Fruit fly (Drosophila melanogaster) whole organism, embryonic: Measurements from ENCODE around the gene CG11726.

ENCODE experiments used
- Asciz ChIP-seq: fragments of 200-800 bp; sonication (Bioruptor generic); optimal IDR thresholded peaks from 2 replicates; lab custom pipeline; 2017; ENCODE audit warnings: missing biosample characterization, mild to moderate bottlenecking, missing genetic modification characterization, missing genetic modification reagents
- Awh ChIP-seq: fragments of 200-800 bp; sonication (Bioruptor generic); IDR thresholded peaks from 2 replicates; pipeline ENCODE4, ENCODE4 v1.3.6; 2022; ENCODE audit warnings: missing biosample characterization, missing genetic modification characterization
- Bdp1 ChIP-seq: fragments of 200-800 bp; sonication (Bioruptor generic); optimal IDR thresholded peaks from 3 replicates; lab custom pipeline; 2016; ENCODE audit warnings: missing biosample characterization, missing genetic modification characterization
- CG10267 ChIP-seq: fragments of 200-800 bp; sonication (Bioruptor generic); optimal IDR thresholded peaks from 2 replicates; lab custom pipeline; 2018; ENCODE audit warnings: missing biosample characterization, mild to moderate bottlenecking, missing genetic modification characterization, moderate library complexity
- CG11085 ChIP-seq: fragments of 200-800 bp; sonication (Bioruptor generic); IDR thresholded peaks from 2 replicates; pipeline ENCODE4 v1.3.6; 2022; ENCODE audit warnings: missing biosample characterization, missing genetic modification characterization
- CG12299 ChIP-seq: fragments of 200-800 bp; sonication (Bioruptor generic); optimal IDR thresholded peaks from 2 replicates; lab custom pipeline; 2018; ENCODE audit warnings: missing biosample characterization, mild to moderate bottlenecking, missing genetic modification characterization
- CG1233 ChIP-seq: fragments of 200-800 bp; sonication (Bioruptor generic); optimal IDR thresholded peaks from 4 replicates; lab custom pipeline; 2018; ENCODE audit warnings: missing biosample characterization, mild to moderate bottlenecking, missing genetic modification characterization
- CG12769 ChIP-seq: fragments of 200-800 bp; sonication (Bioruptor generic); optimal IDR thresholded peaks from 2 replicates; lab custom pipeline; 2019; ENCODE audit warnings: missing biosample characterization, mild to moderate bottlenecking, missing genetic modification characterization, moderate library complexity
- CG13296 ChIP-seq: fragments of 200-800 bp; sonication (Bioruptor generic); optimal IDR thresholded peaks from 3 replicates; lab custom pipeline; 2018; ENCODE audit warnings: missing biosample characterization, mild to moderate bottlenecking, missing genetic modification characterization
- CG14050 ChIP-seq: fragments of 200-800 bp; sonication (Bioruptor generic); IDR thresholded peaks from 3 replicates; pipeline ENCODE4 v1.3.6; 2022; ENCODE audit warnings: missing biosample characterization, missing genetic modification characterization
- CG33213 ChIP-seq: fragments of 200-800 bp; sonication (Bioruptor generic); optimal IDR thresholded peaks from 3 replicates; lab custom pipeline; 2016; ENCODE audit warnings: missing biosample characterization, missing genetic modification characterization
- CG3726 ChIP-seq: fragments of 200-800 bp; sonication (Bioruptor generic); IDR thresholded peaks from 3 replicates; pipeline ENCODE4, ENCODE4 v1.3.6; 2022; ENCODE audit warnings: missing biosample characterization, missing genetic modification characterization
- CG7372 ChIP-seq: fragments of 200-800 bp; sonication (Bioruptor generic); IDR thresholded peaks from 2 replicates; pipeline ENCODE4 v1.3.6; 2022; ENCODE audit warnings: missing biosample characterization, missing genetic modification characterization
- CG7786 ChIP-seq: fragments of 200-800 bp; sonication (Bioruptor generic); optimal IDR thresholded peaks from 2 replicates; lab custom pipeline; 2016; ENCODE audit warnings: missing biosample characterization, missing genetic modification characterization
- CG7839 ChIP-seq: fragments of 200-800 bp; sonication (Bioruptor generic); optimal IDR thresholded peaks from 3 replicates; lab custom pipeline; 2018; ENCODE audit warnings: missing biosample characterization, mild to moderate bottlenecking, missing genetic modification characterization, moderate library complexity
- CoRest ChIP-seq: fragments of 200-800 bp; sonication (Bioruptor generic); optimal IDR thresholded peaks from 3 replicates; lab custom pipeline; 2018; ENCODE audit warnings: missing biosample characterization, mild to moderate bottlenecking, missing genetic modification characterization, moderate library complexity
- Dad ChIP-seq: fragments of 200-800 bp; sonication (Bioruptor generic); optimal IDR thresholded peaks from 3 replicates; lab custom pipeline; 2016; ENCODE audit warnings: missing biosample characterization, missing genetic modification characterization
- Dfd ChIP-seq, 2 experiments: fragments of >200 bp; optimal IDR thresholded peaks; 2 replicates each; lab custom pipeline; 2017; ENCODE audit warnings: missing biosample characterization in 2 of 2, missing genetic modification characterization in 2 of 2
- HLH4C ChIP-seq: fragments of 200-800 bp; sonication (Bioruptor generic); IDR thresholded peaks from 3 replicates; pipeline ENCODE4 v1.3.6; 2022; ENCODE audit warnings: missing biosample characterization, missing genetic modification characterization; ENCODE audit not compliant: partially characterized antibody
- HmgZ ChIP-seq: fragments of 200-800 bp; sonication (Bioruptor generic); optimal IDR thresholded peaks from 2 replicates; lab custom pipeline; 2018; ENCODE audit warnings: missing biosample characterization, mild to moderate bottlenecking, missing genetic modification characterization
- Hr3 ChIP-seq: fragments of 200-800 bp; sonication (Bioruptor generic); optimal IDR thresholded peaks from 3 replicates; lab custom pipeline; 2016; ENCODE audit warnings: missing biosample characterization, missing genetic modification characterization
- Hsf ChIP-seq: fragments of 200-800 bp; sonication (Bioruptor generic); optimal IDR thresholded peaks from 3 replicates; lab custom pipeline; 2016; ENCODE audit warnings: missing biosample characterization, missing genetic modification characterization
- Lpt ChIP-seq: fragments of >200 bp; optimal IDR thresholded peaks from 2 replicates; lab custom pipeline; 2018; ENCODE audit warnings: missing biosample characterization, missing genetic modification characterization
- MESR4 ChIP-seq: fragments of 200-800 bp; sonication (Bioruptor generic); optimal IDR thresholded peaks from 2 replicates; lab custom pipeline; 2018; ENCODE audit warnings: missing biosample characterization, mild to moderate bottlenecking, missing genetic modification characterization, moderate library complexity
- Max ChIP-seq: fragments of 200-800 bp; sonication (Bioruptor generic); optimal IDR thresholded peaks from 2 replicates; lab custom pipeline; 2016; ENCODE audit warnings: missing biosample characterization, mild to moderate bottlenecking, missing genetic modification characterization
- Meics ChIP-seq: fragments of 200-800 bp; sonication (Bioruptor generic); optimal IDR thresholded peaks from 2 replicates; lab custom pipeline; 2017; ENCODE audit warnings: missing biosample characterization, mild to moderate bottlenecking, missing genetic modification characterization
- Mrtf ChIP-seq: fragments of 200-800 bp; sonication (Bioruptor generic); IDR thresholded peaks from 3 replicates; pipeline ENCODE4 v1.3.6; 2022; ENCODE audit warnings: missing biosample characterization, missing genetic modification characterization
- Nf-YB ChIP-seq: fragments of 200-800 bp; sonication (Bioruptor generic); optimal IDR thresholded peaks from 3 replicates; lab custom pipeline; 2019; ENCODE audit warnings: missing biosample characterization, mild to moderate bottlenecking, missing genetic modification characterization, moderate library complexity
- NfI ChIP-seq: fragments of 200-800 bp; sonication (Bioruptor generic); optimal IDR thresholded peaks from 3 replicates; lab custom pipeline; 2018; ENCODE audit warnings: missing biosample characterization, mild to moderate bottlenecking, missing genetic modification characterization, moderate library complexity
- Oaz ChIP-seq: fragments of 200-800 bp; sonication (Bioruptor generic); IDR thresholded peaks from 2 replicates; pipeline ENCODE4 v1.3.6; 2022; ENCODE audit warnings: missing biosample characterization, missing genetic modification characterization
- Pdp1 ChIP-seq, 2 experiments: fragments of 200-800 bp; sonication (Bioruptor generic); optimal IDR thresholded peaks; 3 replicates each; lab custom pipeline; 2016; ENCODE audit warnings: missing biosample characterization in 2 of 2, missing genetic modification characterization in 2 of 2, mild to moderate bottlenecking in 1 of 2, moderate library complexity in 1 of 2
- Poxn ChIP-seq: fragments of 200-800 bp; sonication (Bioruptor generic); IDR thresholded peaks from 2 replicates; pipeline ENCODE4 v1.3.6; 2022; ENCODE audit warnings: missing biosample characterization, missing genetic modification characterization
- Rfx ChIP-seq: fragments of 200-800 bp; sonication (Bioruptor generic); IDR thresholded peaks from 2 replicates; pipeline ENCODE4 v1.3.6; 2022; ENCODE audit warnings: missing biosample characterization, missing genetic modification characterization
- Usf ChIP-seq: fragments of 200-800 bp; sonication (Bioruptor generic); optimal IDR thresholded peaks from 2 replicates; lab custom pipeline; 2017; ENCODE audit warnings: missing genotype, missing biosample characterization, missing genetic modification characterization
- Xrp1 ChIP-seq: fragments of 200-800 bp; sonication (Bioruptor generic); IDR thresholded peaks from 2 replicates; pipeline ENCODE4 v1.3.6; 2022; ENCODE audit warnings: missing biosample characterization, missing genetic modification characterization
- br ChIP-seq: fragments of >200 bp; optimal IDR thresholded peaks from 2 replicates; lab custom pipeline; 2017
- crol ChIP-seq: fragments of 200-800 bp; sonication (Bioruptor generic); IDR thresholded peaks from 2 replicates; pipeline ENCODE4 v1.3.6; 2022; ENCODE audit warnings: missing biosample characterization, missing genetic modification characterization
- ems ChIP-seq: fragments of 200-800 bp; sonication (Bioruptor generic); optimal IDR thresholded peaks from 3 replicates; lab custom pipeline; 2016; ENCODE audit warnings: missing biosample characterization, missing genetic modification characterization
- esg ChIP-seq: fragments of 200-800 bp; sonication (Bioruptor generic); conservative IDR thresholded peaks from 2 replicates; pipeline ENCODE4 v1.3.6; 2022; ENCODE audit warnings: missing biosample characterization, missing genetic modification characterization
- eve ChIP-seq, 2 experiments: fragments of >200 bp; optimal IDR thresholded peaks; 2 replicates each; lab custom pipeline; 2017; ENCODE audit warnings: missing biosample characterization in 2 of 2, missing genetic modification characterization in 2 of 2
- gcm ChIP-seq: fragments of 200-800 bp; sonication (Bioruptor generic); optimal IDR thresholded peaks from 2 replicates; lab custom pipeline; 2019; ENCODE audit warnings: missing biosample characterization, mild to moderate bottlenecking, missing genetic modification characterization, moderate library complexity
- gro ChIP-seq: fragments of 200-800 bp; sonication (Bioruptor generic); optimal IDR thresholded peaks from 2 replicates; lab custom pipeline; 2016; ENCODE audit warnings: missing biosample characterization, missing genetic modification characterization
- jumu ChIP-seq: fragments of 200-800 bp; sonication (Bioruptor generic); optimal IDR thresholded peaks from 3 replicates; lab custom pipeline; 2016; ENCODE audit warnings: missing biosample characterization, missing genetic modification characterization
- knrl ChIP-seq: fragments of 200-800 bp; sonication (Bioruptor generic); IDR thresholded peaks from 3 replicates; pipeline ENCODE4 v1.3.6; 2022; ENCODE audit warnings: missing biosample characterization, missing genetic modification characterization; ENCODE audit not compliant: partially characterized antibody
- lmd ChIP-seq: fragments of 200-800 bp; sonication (Bioruptor generic); IDR thresholded peaks from 2 replicates; pipeline ENCODE4 v1.3.6; 2022; ENCODE audit warnings: missing biosample characterization, missing genetic modification characterization
- mam ChIP-seq: fragments of 200-800 bp; sonication (Bioruptor generic); optimal IDR thresholded peaks from 3 replicates; lab custom pipeline; 2016; ENCODE audit warnings: missing biosample characterization, missing genetic modification characterization
- pnt ChIP-seq: fragments of 200-800 bp; sonication (Bioruptor generic); optimal IDR thresholded peaks from 3 replicates; lab custom pipeline; 2016; ENCODE audit warnings: missing biosample characterization, missing genetic modification characterization
- psq ChIP-seq: fragments of 200-800 bp; sonication (Bioruptor generic); optimal IDR thresholded peaks from 2 replicates; lab custom pipeline; 2017; ENCODE audit warnings: missing biosample characterization, missing genetic modification characterization
- row ChIP-seq: fragments of 200-800 bp; sonication (Bioruptor generic); IDR thresholded peaks from 3 replicates; pipeline ENCODE4 v1.3.6; 2022; ENCODE audit warnings: missing biosample characterization, missing genetic modification characterization
- salm ChIP-seq: fragments of 200-800 bp; sonication (Bioruptor generic); optimal IDR thresholded peaks from 2 replicates; lab custom pipeline; 2018; ENCODE audit warnings: missing biosample characterization, mild to moderate bottlenecking, missing genetic modification characterization
- tup ChIP-seq: fragments of 200-800 bp; sonication (Bioruptor generic); optimal IDR thresholded peaks from 2 replicates; lab custom pipeline; 2016; ENCODE audit warnings: missing biosample characterization, mild to moderate bottlenecking, missing genetic modification characterization, moderate library complexity
- zen2 ChIP-seq: fragments of 200-800 bp; sonication (Bioruptor generic); IDR thresholded peaks from 3 replicates; pipeline ENCODE4 v1.3.6; 2022; ENCODE audit warnings: missing biosample characterization, missing genetic modification characterization; ENCODE audit not compliant: partially characterized antibody

Gene CG11726

DNA sequence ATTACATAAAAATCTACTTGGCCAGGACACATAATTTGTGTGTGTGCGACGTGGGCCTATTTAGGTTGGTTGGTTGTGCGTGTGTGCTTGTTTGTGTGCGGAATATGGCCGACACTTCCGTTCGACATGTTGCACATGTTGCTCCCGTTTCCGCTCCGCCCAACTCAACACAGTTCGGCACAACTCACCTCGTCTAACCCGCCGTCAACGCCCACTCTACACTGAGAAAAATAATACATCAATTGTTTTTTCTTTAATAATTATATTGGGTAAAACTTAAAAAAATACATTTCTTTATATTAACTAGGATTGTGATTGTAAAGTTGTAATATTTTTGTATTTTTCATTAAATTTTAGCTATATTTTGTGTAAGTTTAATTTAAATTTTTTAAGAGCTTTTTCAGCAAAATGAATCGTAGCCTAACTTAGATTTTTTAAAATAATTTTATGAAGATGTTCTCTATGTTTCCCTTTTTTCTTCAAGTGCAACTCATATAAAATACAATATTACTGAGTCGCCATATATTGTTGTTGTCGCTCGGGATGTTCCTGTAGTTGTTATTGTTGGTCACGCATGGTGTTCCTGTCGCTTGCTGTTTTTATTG is 4.1 kb downstream of the CG11726 start (continued):
- no peak for TF ChIP-seq Dad (GFP tag; lab: Kevin White, UChicago)
- peak; percentile 74 for TF ChIP-seq Xrp1
- TF ChIP-seq mam: no peak
- TF ChIP-seq Pdp1 (GFP tag; optimal IDR thresholded peaks at IDR 0.05; lab: Kevin White, UChicago): no peak
- TF ChIP-seq CG7786 (GFP tag; lab: Kevin White, UChicago): no peak
- TF ChIP-seq Nf-YB: peak; percentile 26
- no peak for TF ChIP-seq knrl
- TF ChIP-seq Rfx (GFP tag; lab: Robert Waterston, UW): peak; percentile 21
- TF ChIP-seq ems (GFP tag; lab: Kevin White, UChicago): no peak
- TF ChIP-seq tup: no peak
- no peak for TF ChIP-seq Bdp1 (GFP tag; lab: Kevin White, UChicago)
- no peak for TF ChIP-seq Oaz (GFP tag; lab: Robert Waterston, UW)
- TF ChIP-seq MESR4 (GFP tag; lab: Kevin White, UChicago): no peak
- TF ChIP-seq CoRest (tag; lab: Kevin White, UChicago): peak; percentile 74
- TF ChIP-seq esg (GFP tag; lab: Robert Waterston, UW): 0 out of 2 replicates have a peak, but pooled peaks have one; percentile 13
- peak; percentile 71 for TF ChIP-seq Meics (GFP tag; lab: Kevin White, UChicago)
- TF ChIP-seq salm (tag; lab: Kevin White, UChicago): peak; percentile 34
- TF ChIP-seq Hsf: no peak
- no peak for TF ChIP-seq CG33213 (GFP tag; lab: Kevin White, UChicago)
- no peak for TF ChIP-seq Poxn (GFP tag; lab: Robert Waterston, UW)
- no peak for TF ChIP-seq CG12769
- TF ChIP-seq CG12299: peak; percentile 57
- TF ChIP-seq br: no peak
- TF ChIP-seq CG1233 (GFP tag; lab: Kevin White, UChicago): no peak
- peak; percentile 8; the same call in 1 of the 3 replicates for TF ChIP-seq CG14050
- no peak for TF ChIP-seq NfI (GFP tag; lab: Kevin White, UChicago)
- TF ChIP-seq row: peak; percentile 46
- TF ChIP-seq CG3726: no peak
- no peak for TF ChIP-seq Max
- TF ChIP-seq Awh (GFP tag; lab: Robert Waterston, UW): no peak
- no peak for TF ChIP-seq HLH4C
- peak; percentile 34 for TF ChIP-seq CG13296
- TF ChIP-seq Lpt (GFP tag; lab: Kevin White, UChicago): no peak
- no peak for TF ChIP-seq pnt (GFP tag; lab: Kevin White, UChicago)
- no peak for TF ChIP-seq crol (GFP tag; lab: Robert Waterston, UW)
- TF ChIP-seq lmd (GFP tag; lab: Robert Waterston, UW): peak; percentile 50; the same call in 1 of the 2 replicates
- peak; percentile 46 for TF ChIP-seq gcm (GFP tag; lab: Kevin White, UChicago)
- TF ChIP-seq CG10267: peak; percentile 62
- no peak for TF ChIP-seq Dfd (GFP tag; optimal IDR thresholded peaks at IDR 0.05; lab: Kevin White, UChicago)
- TF ChIP-seq CG11085 (GFP tag; lab: Robert Waterston, UW): no peak
- no peak for TF ChIP-seq gro (GFP tag; lab: Kevin White, UChicago)
- TF ChIP-seq jumu: no peak
- TF ChIP-seq Usf (GFP tag; lab: Kevin White, UChicago): no peak
- no peak for TF ChIP-seq CG7372 (GFP tag; lab: Robert Waterston, UW)
- TF ChIP-seq psq (GFP tag; lab: Kevin White, UChicago): no peak
- peak; percentile 50 for TF ChIP-seq Asciz (GFP tag; lab: Kevin White, UChicago)
- TF ChIP-seq zen2 (GFP tag; lab: Robert Waterston, UW): no peak
- TF ChIP-seq CG7839 (tag; lab: Kevin White, UChicago): peak; percentile 67
- no peak for TF ChIP-seq eve (GFP tag; optimal IDR thresholded peaks at IDR 0.05; lab: Kevin White, UChicago)
- TF ChIP-seq Mrtf (GFP tag; lab: Robert Waterston, UW): no peak
- no peak for TF ChIP-seq HmgZ (tag; lab: Kevin White, UChicago)
- TF ChIP-seq Hr3 (GFP tag; lab: Kevin White, UChicago): peak; percentile 40
